Worm (Caenorhabditis elegans): ENCODE measurements around the gene F47B7.4.

ce11 chrX:3742223-3742622 is 24.2 kb downstream of the F47B7.4 start, which contains the start of gene fkh-2:
- TF ChIP-seq hmg-4 (GFP tag; optimal IDR thresholded peaks at IDR 0.05) = no peak
- no peak for TF ChIP-seq tra-4 (tag; optimal IDR thresholded peaks at IDR 0.05)
- TF ChIP-seq sea-1 (GFP tag; conservative IDR thresholded peaks at IDR 0.05) = no peak
- no peak for TF ChIP-seq pes-1 (GFP tag; IDR thresholded peaks at IDR 0.05)
- TF ChIP-seq F13C5.2 (tag; optimal IDR thresholded peaks at IDR 0.05) = no peak
- TF ChIP-seq ama-1 (optimal IDR thresholded peaks at IDR 0.05) = no peak
- no peak for TF ChIP-seq hnd-1 (tag; optimal IDR thresholded peaks at IDR 0.05)
- no peak for TF ChIP-seq aly-1 (tag; optimal IDR thresholded peaks at IDR 0.05)
- no peak for TF ChIP-seq ceh-36 (tag; optimal IDR thresholded peaks at IDR 0.05)
- no peak for TF ChIP-seq ets-7 (tag; optimal IDR thresholded peaks at IDR 0.05)
- TF ChIP-seq flt-1 (GFP tag; IDR thresholded peaks at IDR 0.05) = no peak

Measured in whole organism, early embryonic.